Fruit fly (Drosophila melanogaster): ENCODE measurements around the gene CG11425.

The CG11425 gene

dm6 chr3L:22471586-22472291 is 2.9 kb upstream of the CG11425 start (continued):
- TF ChIP-seq Hr51 (GFP tag; optimal IDR thresholded peaks at IDR 0.05): peak in 1 of 2 experiments; percentile 67
- TF ChIP-seq sqz (GFP tag; optimal IDR thresholded peaks at IDR 0.05): no peak
- peak; percentile 36 for TF ChIP-seq B-H2 (GFP tag; optimal IDR thresholded peaks at IDR 0.05)
- TF ChIP-seq HmgD (GFP tag; optimal IDR thresholded peaks at IDR 0.05): no peak
- TF ChIP-seq pum (GFP tag; optimal IDR thresholded peaks at IDR 0.05): no peak
- TF ChIP-seq ssp (GFP tag; IDR thresholded peaks at IDR 0.05): 0 out of 2 replicates have a peak, but pooled peaks have one; percentile 14
- TF ChIP-seq lola (GFP tag; optimal IDR thresholded peaks at IDR 0.05): no peak
- no peak for TF ChIP-seq CG17612 (GFP tag; IDR thresholded peaks at IDR 0.05)
- TF ChIP-seq slbo (GFP tag; IDR thresholded peaks at IDR 0.05): peak; percentile 85
- no peak for TF ChIP-seq slou (GFP tag; optimal IDR thresholded peaks at IDR 0.05)
- TF ChIP-seq nom (GFP tag; optimal IDR thresholded peaks at IDR 0.05): no peak
- peak; percentile 3 for TF ChIP-seq CG10147 (GFP tag; optimal IDR thresholded peaks at IDR 0.05)
- TF ChIP-seq CG18599 (GFP tag; optimal IDR thresholded peaks at IDR 0.05): peak; percentile 82
- no peak for TF ChIP-seq Dad (GFP tag; optimal IDR thresholded peaks at IDR 0.05)
- TF ChIP-seq CG8924 (tag; optimal IDR thresholded peaks at IDR 0.05): peak; percentile 66
- TF ChIP-seq CG1603 (tag; optimal IDR thresholded peaks at IDR 0.05): no peak
- no peak for TF ChIP-seq kah (GFP tag; optimal IDR thresholded peaks at IDR 0.05)
- TF ChIP-seq grau (tag; optimal IDR thresholded peaks at IDR 0.05): peak; percentile 77
- TF ChIP-seq E2f1 (GFP tag; IDR thresholded peaks at IDR 0.05): no peak; the same call in 1 of the 2 replicates
- no peak for TF ChIP-seq bbx (GFP tag; IDR thresholded peaks at IDR 0.05; ENCODE audit: partially characterized antibody)
- peak; percentile 27 for TF ChIP-seq CG13894 (tag; optimal IDR thresholded peaks at IDR 0.05)
- peak; percentile 58; the same call in 1 of the 2 replicates for TF ChIP-seq ranshi (GFP tag; IDR thresholded peaks at IDR 0.05)
- TF ChIP-seq dmrt11E (tag; optimal IDR thresholded peaks at IDR 0.05): no peak
- no peak for TF ChIP-seq p53 (GFP tag; optimal IDR thresholded peaks at IDR 0.05)
- TF ChIP-seq HHEX (GFP tag; optimal IDR thresholded peaks at IDR 0.05): peak; percentile 59
- TF ChIP-seq disco-r (GFP tag; optimal IDR thresholded peaks at IDR 0.05): no peak
- TF ChIP-seq fu2 (GFP tag; optimal IDR thresholded peaks at IDR 0.05): no peak
- peak; percentile 67 for TF ChIP-seq CG18619 (GFP tag; optimal IDR thresholded peaks at IDR 0.05)
- TF ChIP-seq Oli (tag; optimal IDR thresholded peaks at IDR 0.05): peak; percentile 45
- TF ChIP-seq bowl (GFP tag; IDR thresholded peaks at IDR 0.05): no peak
- TF ChIP-seq nmo (GFP tag; optimal IDR thresholded peaks at IDR 0.05): peak; percentile 42
- no peak for TF ChIP-seq Atf3 (GFP tag; optimal IDR thresholded peaks at IDR 0.05)
- no peak for TF ChIP-seq CG13624 (GFP tag; optimal IDR thresholded peaks at IDR 0.05)
- no peak for TF ChIP-seq dm (GFP tag; optimal IDR thresholded peaks at IDR 0.05)
- TF ChIP-seq vnd (GFP tag; IDR thresholded peaks at IDR 0.05; ENCODE audit: partially characterized antibody): no peak
- TF ChIP-seq pan (optimal IDR thresholded peaks at IDR 0.05): no peak
- TF ChIP-seq pan (GFP tag; optimal IDR thresholded peaks at IDR 0.05 in 1 of 2, IDR thresholded peaks at IDR 0.05 in 1 of 2): peak in 1 of 2 experiments; percentile 46
- no peak for TF ChIP-seq CG11696 (GFP tag; IDR thresholded peaks at IDR 0.05)
- TF ChIP-seq CG10959 (GFP tag; IDR thresholded peaks at IDR 0.05): no peak
- no peak for TF ChIP-seq Drgx (GFP tag; IDR thresholded peaks at IDR 0.05)
- TF ChIP-seq CG4707 (GFP tag; optimal IDR thresholded peaks at IDR 0.05): no peak
- peak; percentile 35 for TF ChIP-seq CG15514 (GFP tag; optimal IDR thresholded peaks at IDR 0.05)
- TF ChIP-seq org-1 (GFP tag; optimal IDR thresholded peaks at IDR 0.05): no peak
- no peak for TF ChIP-seq ind (GFP tag; optimal IDR thresholded peaks at IDR 0.05)
- no peak for TF ChIP-seq CG4360 (GFP tag; IDR thresholded peaks at IDR 0.05)
- TF ChIP-seq gsb (GFP tag; IDR thresholded peaks at IDR 0.05): no peak
- no peak for TF ChIP-seq CG42726 (GFP tag; IDR thresholded peaks at IDR 0.05; ENCODE audit: partially characterized antibody)
- no peak for TF ChIP-seq crp (GFP tag; optimal IDR thresholded peaks at IDR 0.05)
- TF ChIP-seq tx (GFP tag; optimal IDR thresholded peaks at IDR 0.05): no peak
